Worm (Caenorhabditis elegans): ENCODE results near the gene M153.3.

- no peak for TF ChIP-seq ztf-29 (GFP tag; IDR thresholded peaks at IDR 0.05)
- TF ChIP-seq tab-1 (GFP tag; IDR thresholded peaks at IDR 0.05), result no peak
- TF ChIP-seq med-1 (GFP tag; optimal IDR thresholded peaks at IDR 0.05; ENCODE audit: insufficient read depth), result no peak
Observed at ce11 chrX:12145919-12146318, 3.2 kb downstream of the M153.3 start.

Measured in whole organism, midembryonic.